Worm (Caenorhabditis elegans) whole organism, L4/young adult: ENCODE results near the gene npl-4.2.
"Not testable (repeated sequence)": the region's sequence is repeated elsewhere in the genome, so short reads cannot be mapped to it uniquely, and the experiment has no call there.

Experiments used
- W03F9.2 ChIP-seq: fragments of 150-350 bp; optimal IDR thresholded peaks from 2 replicates; lab custom pipeline; 2014; ENCODE audit warnings: missing biosample characterization, missing genetic modification characterization
- dao-5 ChIP-seq: sonication (generic microtip); optimal IDR thresholded peaks from 2 replicates; lab custom pipeline; 2016; ENCODE audit warnings: missing genotype, missing genetic modification characterization, moderate library complexity, missing compliant biosample characterization
- him-1 ChIP-seq: sonication (generic microtip); optimal IDR thresholded peaks from 2 replicates; lab custom pipeline; 2016; ENCODE audit warnings: missing genotype, missing genetic modification reagents, missing genetic modification characterization, missing compliant biosample characterization

DNA sequence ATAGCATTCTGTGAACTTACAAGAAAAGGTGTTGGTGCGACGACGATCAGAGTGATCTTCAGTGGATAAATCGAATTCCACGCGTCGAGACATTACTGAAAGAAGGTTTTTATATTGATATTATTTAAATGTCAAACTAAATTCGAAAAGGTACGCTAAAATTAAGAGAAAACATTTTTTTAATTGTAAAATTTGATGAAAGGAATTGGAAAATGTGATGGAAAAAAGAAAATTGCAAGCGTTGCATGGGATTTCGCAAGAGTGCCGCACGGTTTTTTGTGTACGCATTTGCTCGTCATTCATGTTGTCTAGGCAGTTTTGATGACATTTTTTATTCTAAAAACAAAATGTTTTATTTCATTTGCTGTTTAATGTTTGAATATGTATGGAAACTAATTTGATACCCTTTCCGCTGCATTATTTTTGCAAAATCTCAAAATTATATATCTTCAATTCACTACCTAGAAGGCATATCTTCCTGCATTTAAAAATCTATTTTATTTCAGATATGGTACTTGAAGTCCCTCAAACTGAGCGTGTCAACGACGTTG, 8.2 kb downstream of the npl-4.2 start, which contains the start of the genes F59E12.6 and npl-4.1:
- not testable (repeated sequence) for TF ChIP-seq dao-5, him-1, W03F9.2 (tag; lab: Kevin White, UChicago)
